Worm (Caenorhabditis elegans) whole organism, L1 larva: ENCODE results near the gene pri-1.

ENCODE experiments used
- F16B12.6 ChIP-seq: fragments of 150-350 bp; optimal IDR thresholded peaks from 2 replicates; lab custom pipeline; 2014; ENCODE audit warnings: missing biosample characterization, missing genetic modification characterization
- Y116A8C.19 ChIP-seq: sonication (generic microtip); optimal IDR thresholded peaks from 2 replicates; lab custom pipeline; 2016; ENCODE audit warnings: missing compliant biosample characterization, missing genetic modification characterization, borderline replicate concordance
- aly-2 ChIP-seq: fragments of 150-350 bp; optimal IDR thresholded peaks from 2 replicates; lab custom pipeline; 2014; ENCODE audit warnings: missing biosample characterization, missing genetic modification characterization
- ama-1 ChIP-seq: fragments of 150-350 bp; optimal IDR thresholded peaks from 2 replicates; lab custom pipeline; 2014
- blmp-1 ChIP-seq: fragments of 150-350 bp; optimal IDR thresholded peaks from 2 replicates; lab custom pipeline; 2014; ENCODE audit warnings: missing biosample characterization, missing genetic modification characterization
- ceh-63 ChIP-seq: fragments of 200-800 bp; sonication (Bioruptor generic); optimal IDR thresholded peaks from 2 replicates; lab custom pipeline; 2018; ENCODE audit warnings: mild to moderate bottlenecking, missing genetic modification characterization, missing compliant biosample characterization
- ceh-8 ChIP-seq: fragments of 200-800 bp; sonication (Bioruptor generic); optimal IDR thresholded peaks from 2 replicates; lab custom pipeline; 2018; ENCODE audit warnings: mild to moderate bottlenecking, missing genetic modification characterization, moderate library complexity, missing compliant biosample characterization
- ceh-82 ChIP-seq, 3 experiments: fragments of 150-350 bp in 1 of 3; sonication (generic microtip) in 2 of 3; optimal IDR thresholded peaks; 2 replicates each; lab custom pipeline; 2014 to 2017; ENCODE audit warnings: missing biosample characterization in 3 of 3, missing genetic modification characterization in 3 of 3
- ceh-88 ChIP-seq: fragments of 200-800 bp; sonication (Bioruptor generic); IDR thresholded peaks from 2 replicates; pipeline ENCODE4 v1.3.6; 2022; ENCODE audit warnings: missing genetic modification characterization, missing compliant biosample characterization
- ceh-90 ChIP-seq: sonication (generic microtip); optimal IDR thresholded peaks from 2 replicates; lab custom pipeline; 2016; ENCODE audit warnings: missing genetic modification characterization, missing compliant biosample characterization
- ces-1 ChIP-seq: fragments of 150-350 bp; optimal IDR thresholded peaks from 2 replicates; lab custom pipeline; 2014; ENCODE audit warnings: missing biosample characterization, missing genetic modification reagents, missing genetic modification characterization
- dpl-1 ChIP-seq, 3 experiments: fragments of 150-350 bp in 2 of 3; sonication (generic microtip) in 1 of 3; optimal IDR thresholded peaks; 2 replicates each; lab custom pipeline; 2014 to 2017; ENCODE audit warnings: missing biosample characterization in 3 of 3, missing genetic modification characterization in 3 of 3, missing genetic modification reagents in 3 of 3
- efl-3 ChIP-seq: fragments of 200-800 bp; sonication (Bioruptor generic); optimal IDR thresholded peaks from 2 replicates; lab custom pipeline; 2018; ENCODE audit warnings: mild to moderate bottlenecking, missing genetic modification characterization, missing compliant biosample characterization
- egl-13 ChIP-seq: sonication (generic microtip); optimal IDR thresholded peaks from 2 replicates; lab custom pipeline; 2016; ENCODE audit warnings: missing genotype, missing genetic modification reagents, missing genetic modification characterization, missing compliant biosample characterization
- egl-27 ChIP-seq, 2 experiments: fragments of 150-350 bp in 1 of 2; sonication (generic microtip); optimal IDR thresholded peaks; 3 replicates each; lab custom pipeline; 2017 to 2018; ENCODE audit warnings: missing biosample characterization in 2 of 2, missing genetic modification characterization in 2 of 2, missing genetic modification reagents in 2 of 2
- elt-2 ChIP-seq: sonication (generic microtip); optimal IDR thresholded peaks from 2 replicates; lab custom pipeline; 2016; ENCODE audit warnings: missing genetic modification characterization, mild to moderate bottlenecking, inconsistent platforms, missing compliant biosample characterization, missing genetic modification reagents
- elt-3 ChIP-seq, 6 experiments: fragments of 150-350 bp in 1 of 6; sonication (generic microtip); optimal IDR thresholded peaks; 2 replicates each; lab custom pipeline; 2017 to 2018; ENCODE audit warnings: missing biosample characterization in 6 of 6, missing genetic modification characterization in 6 of 6, inconsistent platforms in 1 of 6
- ets-5 ChIP-seq: fragments of 200-800 bp; sonication (Bioruptor generic); IDR thresholded peaks from 2 replicates; pipeline ENCODE4 v1.3.6; 2022; ENCODE audit warnings: missing genetic modification characterization, missing compliant biosample characterization
- fkh-10 ChIP-seq: sonication (generic microtip); optimal IDR thresholded peaks from 2 replicates; lab custom pipeline; 2017; ENCODE audit warnings: missing biosample characterization, missing genetic modification reagents, missing genetic modification characterization
- fkh-8 ChIP-seq: sonication (generic microtip); optimal IDR thresholded peaks from 2 replicates; lab custom pipeline; 2016; ENCODE audit warnings: mild to moderate bottlenecking, missing genetic modification characterization, missing compliant biosample characterization
- fos-1 ChIP-seq: fragments of 150-350 bp; optimal IDR thresholded peaks from 2 replicates; lab custom pipeline; 2014; ENCODE audit warnings: missing biosample characterization, missing genetic modification characterization
- hlh-4 ChIP-seq: sonication (generic microtip); optimal IDR thresholded peaks from 2 replicates; lab custom pipeline; 2016; ENCODE audit warnings: mild to moderate bottlenecking, missing genetic modification characterization, missing compliant biosample characterization
- lin-13 ChIP-seq: fragments of 150-350 bp; optimal IDR thresholded peaks from 2 replicates; lab custom pipeline; 2014; ENCODE audit warnings: missing biosample characterization, missing genetic modification reagents, missing genetic modification characterization
- lin-14 ChIP-seq: fragments of 200-800 bp; sonication (Bioruptor generic); optimal IDR thresholded peaks from 2 replicates; lab custom pipeline; 2018; ENCODE audit warnings: mild to moderate bottlenecking, missing genetic modification characterization, moderate library complexity, missing compliant biosample characterization
- lin-15B ChIP-seq: fragments of 150-350 bp; sonication (generic microtip); optimal IDR thresholded peaks from 3 replicates; lab custom pipeline; 2014; ENCODE audit warnings: missing biosample characterization, missing genetic modification characterization
- lin-39 ChIP-seq: fragments of 150-350 bp; optimal IDR thresholded peaks from 2 replicates; lab custom pipeline; 2014; ENCODE audit warnings: missing biosample characterization, missing genetic modification reagents, missing genetic modification characterization
- lir-3 ChIP-seq: sonication (generic microtip); optimal IDR thresholded peaks from 2 replicates; lab custom pipeline; 2016; ENCODE audit warnings: mild to moderate bottlenecking, missing genetic modification characterization, moderate library complexity, missing compliant biosample characterization; ENCODE audit not compliant: poor library complexity
- mab-9 ChIP-seq: fragments of 200-800 bp; sonication (Bioruptor generic); IDR thresholded peaks from 2 replicates; pipeline ENCODE4 v1.3.6; 2022; ENCODE audit warnings: missing genetic modification reagents, missing genetic modification characterization, missing compliant biosample characterization
- mdl-1 ChIP-seq, 2 experiments: fragments of 150-350 bp; optimal IDR thresholded peaks; 2 replicates each; lab custom pipeline; 2014 to 2017; ENCODE audit warnings: missing biosample characterization in 2 of 2, missing genetic modification characterization in 2 of 2, inconsistent platforms in 1 of 2
- mef-2 ChIP-seq: fragments of 150-350 bp; optimal IDR thresholded peaks from 2 replicates; lab custom pipeline; 2014; ENCODE audit warnings: missing biosample characterization, missing genetic modification characterization
- mep-1 ChIP-seq: fragments of 150-350 bp; optimal IDR thresholded peaks from 2 replicates; lab custom pipeline; 2014; ENCODE audit warnings: missing biosample characterization, missing genetic modification characterization
- nhr-12 ChIP-seq: sonication (generic microtip); optimal IDR thresholded peaks from 2 replicates; lab custom pipeline; 2017; ENCODE audit warnings: missing biosample characterization, missing genetic modification characterization
- nhr-19 ChIP-seq: fragments of 200-800 bp; sonication (Bioruptor generic); conservative IDR thresholded peaks from 2 replicates; pipeline ENCODE4 v1.3.6; 2022; ENCODE audit warnings: missing genetic modification characterization, missing compliant biosample characterization
- nhr-47 ChIP-seq: sonication (generic microtip); optimal IDR thresholded peaks from 2 replicates; lab custom pipeline; 2016; ENCODE audit warnings: mild to moderate bottlenecking, missing genetic modification characterization, moderate library complexity, missing compliant biosample characterization
- nhr-85 ChIP-seq: sonication (generic microtip); peaks from one replicate; lab custom pipeline; 2016; ENCODE audit warnings: missing genetic modification characterization, inconsistent platforms, missing compliant biosample characterization
- nhr-90 ChIP-seq: sonication (generic microtip); optimal IDR thresholded peaks from 2 replicates; lab custom pipeline; 2016; ENCODE audit warnings: mild to moderate bottlenecking, missing genetic modification characterization, missing compliant biosample characterization; ENCODE audit not compliant: poor library complexity
- pax-3 ChIP-seq: fragments of 200-800 bp; sonication (Bioruptor generic); optimal IDR thresholded peaks from 2 replicates; lab custom pipeline; 2018; ENCODE audit warnings: mild to moderate bottlenecking, missing genetic modification characterization, moderate library complexity, missing compliant biosample characterization
- pqm-1 ChIP-seq: sonication (generic microtip); optimal IDR thresholded peaks from 3 replicates; lab custom pipeline; 2017; ENCODE audit warnings: missing biosample characterization, missing genetic modification characterization
- snpc-4 ChIP-seq: fragments of 150-350 bp; optimal IDR thresholded peaks from 2 replicates; lab custom pipeline; 2014; ENCODE audit warnings: missing biosample characterization, missing genetic modification characterization
- snu-23 ChIP-seq: sonication (generic microtip); optimal IDR thresholded peaks from 2 replicates; lab custom pipeline; 2016; ENCODE audit warnings: missing genetic modification characterization, missing compliant biosample characterization
- sox-4 ChIP-seq: sonication (generic microtip); optimal IDR thresholded peaks from 2 replicates; lab custom pipeline; 2016; ENCODE audit warnings: missing genetic modification characterization, missing compliant biosample characterization
- sup-37 ChIP-seq: fragments of 200-800 bp; sonication (Bioruptor generic); optimal IDR thresholded peaks from 2 replicates; lab custom pipeline; 2018; ENCODE audit warnings: mild to moderate bottlenecking, missing genetic modification characterization, missing compliant biosample characterization
- swsn-7 ChIP-seq: sonication (generic microtip); optimal IDR thresholded peaks from 2 replicates; lab custom pipeline; 2016; ENCODE audit warnings: missing genetic modification characterization, missing compliant biosample characterization
- tbx-2 ChIP-seq: sonication (generic microtip); optimal IDR thresholded peaks from 2 replicates; lab custom pipeline; 2016; ENCODE audit warnings: missing genetic modification characterization, missing compliant biosample characterization
- unc-30 ChIP-seq: sonication (generic microtip); optimal IDR thresholded peaks from 2 replicates; lab custom pipeline; 2017; ENCODE audit warnings: missing biosample characterization, missing genetic modification characterization
- unc-86 ChIP-seq: sonication (generic microtip); optimal IDR thresholded peaks from 2 replicates; lab custom pipeline; 2016; ENCODE audit warnings: missing genetic modification characterization, missing compliant biosample characterization
- xbp-1 ChIP-seq: sonication (generic microtip); optimal IDR thresholded peaks from 2 replicates; lab custom pipeline; 2016; ENCODE audit warnings: missing genetic modification characterization, missing compliant biosample characterization
- zip-4 ChIP-seq: fragments of 200-800 bp; sonication (Bioruptor generic); optimal IDR thresholded peaks from 2 replicates; lab custom pipeline; 2018; ENCODE audit warnings: mild to moderate bottlenecking, missing genetic modification characterization, moderate library complexity, missing compliant biosample characterization
- ztf-11 ChIP-seq, 2 experiments: sonication (generic microtip); optimal IDR thresholded peaks; 2 replicates each; lab custom pipeline; 2016 to 2017; ENCODE audit warnings: missing genetic modification characterization in 2 of 2, missing biosample characterization in 1 of 2, missing compliant biosample characterization in 1 of 2
- ztf-4 ChIP-seq: fragments of 150-350 bp; optimal IDR thresholded peaks from 2 replicates; lab custom pipeline; 2014; ENCODE audit warnings: missing biosample characterization, missing genetic modification characterization

pri-1 gene

DNA sequence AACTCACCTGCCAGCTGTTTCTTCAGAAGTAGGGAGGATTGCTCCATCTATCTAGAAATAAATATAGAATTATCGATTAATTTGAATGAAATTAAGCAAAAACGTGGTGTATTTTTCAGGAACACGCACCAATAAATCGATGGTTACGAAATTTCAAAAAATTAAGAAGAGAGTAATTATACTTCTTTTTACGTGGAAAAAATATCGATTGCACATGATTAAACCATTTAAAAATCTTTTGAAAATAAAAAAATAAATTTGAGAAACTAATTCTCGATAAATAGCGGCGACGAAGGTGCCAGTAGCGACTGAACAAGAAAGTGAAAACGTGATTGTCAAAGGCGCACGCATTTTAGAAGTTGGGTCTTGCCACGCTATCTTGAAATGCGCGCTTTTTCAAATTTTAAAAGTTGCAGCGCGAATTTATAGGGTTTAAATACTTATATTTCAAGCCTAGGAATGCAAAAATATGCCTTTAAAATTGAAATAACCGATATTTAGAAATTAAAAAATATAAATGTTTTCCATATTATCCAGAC is 17.1 kb upstream of the pri-1 start, which contains the start of gene ubc-7 (continued):
- TF ChIP-seq nhr-19 (GFP tag; lab: Robert Waterston, UW) (peak; percentile 85), nhr-12 (peak; percentile 2), tbx-2 (peak; percentile 85), dpl-1 (GFP tag; optimal IDR thresholded peaks at IDR 0.05; lab: Kevin White, UChicago) (peak; percentile 98 to 99 (median 99)), fkh-10 (GFP tag; lab: Kevin White, UChicago) (peak; percentile 25), elt-3 (tag; optimal IDR thresholded peaks at IDR 0.05; lab: Kevin White, UChicago) (peak in 3 of 6 experiments; percentile 20 to 92 (median 74)), Y116A8C.19 (tag; lab: Kevin White, UChicago) (no peak), egl-27 (tag; optimal IDR thresholded peaks at IDR 0.05; lab: Kevin White, UChicago) (no peak), ces-1 (GFP tag; lab: Kevin White, UChicago) (no peak), pqm-1 (tag; lab: Kevin White, UChicago) (no peak), snpc-4 (peak; percentile 55), efl-3 (GFP tag; lab: Kevin White, UChicago) (no peak), ceh-88 (peak; percentile 57)

DNA sequence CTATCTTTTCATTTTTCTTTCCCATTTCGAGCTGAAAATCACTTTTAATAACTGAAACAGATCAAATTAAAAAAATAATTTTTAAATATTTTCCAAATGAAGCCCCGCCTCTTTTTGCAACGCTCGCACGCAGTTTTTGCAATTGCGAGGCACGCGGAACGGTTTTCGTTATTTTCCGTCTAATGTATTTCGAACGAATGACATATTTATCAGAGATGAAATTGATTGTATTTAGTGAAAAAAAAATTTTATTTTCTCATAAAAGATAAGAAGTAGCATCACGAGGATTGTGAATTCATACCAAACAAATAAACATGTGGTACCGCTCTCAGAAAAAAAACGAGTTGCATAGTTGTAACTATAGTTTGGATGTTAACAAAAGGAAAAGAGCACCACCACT is 15.8 kb upstream of the pri-1 start, which contains the start of gene rpac-19:
Gene rpac-19 (minus strand): TSS at position 31 of the 400 bp plus-strand sequence.
- TF ChIP-seq dpl-1 (GFP tag; optimal IDR thresholded peaks at IDR 0.05; lab: Kevin White, UChicago) = peak; percentile 64 to 72 (median 72)
- peak; percentile 4 for TF ChIP-seq lin-39 (tag; lab: Kevin White, UChicago)
- TF ChIP-seq unc-30 (tag; lab: Kevin White, UChicago) = no peak
- TF ChIP-seq lin-14 (GFP tag; lab: Kevin White, UChicago) = peak; percentile 41
- peak; percentile 26 for TF ChIP-seq ceh-90 (tag; lab: Kevin White, UChicago)
- peak; percentile 40 for TF ChIP-seq unc-86 (tag; lab: Kevin White, UChicago)
- TF ChIP-seq mef-2 (tag; lab: Kevin White, UChicago) = no peak
- TF ChIP-seq nhr-90 (tag; lab: Kevin White, UChicago) = peak; percentile 81
- TF ChIP-seq mab-9 (GFP tag; lab: Robert Waterston, UW) = no peak
- peak; percentile 10 to 18 (median 14) for TF ChIP-seq ceh-82 (tag; optimal IDR thresholded peaks at IDR 0.05; lab: Kevin White, UChicago)
- TF ChIP-seq nhr-85 (tag; lab: Kevin White, UChicago) = no peak
- TF ChIP-seq aly-2 (tag; lab: Kevin White, UChicago) = peak; percentile 24
- TF ChIP-seq egl-13 = peak; percentile 27
- peak; percentile 28 for TF ChIP-seq F16B12.6 (tag; lab: Kevin White, UChicago)
- peak; percentile 87 for TF ChIP-seq ama-1 (lab: Kevin White, UChicago)
- TF ChIP-seq blmp-1 (tag; lab: Kevin White, UChicago) = peak; percentile 72
- peak; percentile 51 for TF ChIP-seq xbp-1
- TF ChIP-seq sox-4 (tag; lab: Kevin White, UChicago) = no peak
- peak; percentile 70 for TF ChIP-seq mep-1
- peak; percentile 55 for TF ChIP-seq tbx-2
- peak; percentile 30 for TF ChIP-seq pax-3 (tag; lab: Kevin White, UChicago)
- peak; percentile 46 for TF ChIP-seq ztf-4 (tag; lab: Kevin White, UChicago)
- TF ChIP-seq lir-3 (tag; lab: Kevin White, UChicago) = peak; percentile 37
- TF ChIP-seq nhr-47 (tag; lab: Kevin White, UChicago) = peak; percentile 77
- no peak for TF ChIP-seq ceh-63
- no peak for TF ChIP-seq lin-15B
- peak; percentile 2 for TF ChIP-seq fkh-8 (tag; lab: Kevin White, UChicago)
- peak; percentile 31 for TF ChIP-seq zip-4
- TF ChIP-seq ets-5 (GFP tag; lab: Robert Waterston, UW) = no peak
- TF ChIP-seq sup-37 (GFP tag; lab: Kevin White, UChicago) = no peak
- TF ChIP-seq fos-1 (tag; lab: Kevin White, UChicago) = no peak
- TF ChIP-seq ceh-8 (GFP tag; lab: Kevin White, UChicago) = no peak
- TF ChIP-seq lin-13 = peak; percentile 56
- no peak for TF ChIP-seq hlh-4 (tag; lab: Kevin White, UChicago)
- peak; percentile 71 for TF ChIP-seq snu-23 (GFP tag; lab: Kevin White, UChicago)
- peak in 1 of 2 experiments; percentile 14 for TF ChIP-seq mdl-1 (tag; optimal IDR thresholded peaks at IDR 0.05; lab: Kevin White, UChicago)
- TF ChIP-seq pqm-1 (tag; lab: Kevin White, UChicago) = no peak
- TF ChIP-seq elt-2 (tag; lab: Kevin White, UChicago) = peak; percentile 22
- peak; percentile 42 for TF ChIP-seq nhr-19 (GFP tag; lab: Robert Waterston, UW)
- TF ChIP-seq ztf-11 (tag; optimal IDR thresholded peaks at IDR 0.05; lab: Kevin White, UChicago) = peak in 1 of 2 experiments; percentile 45
- TF ChIP-seq swsn-7 = peak; percentile 67
